Worm (Caenorhabditis elegans) whole organism, mixed stage, embryonic: ENCODE results near the gene H05C05.1.
A peak's percentile ranks its signal among the peaks of the same experiment; 100 is the strongest.

Source experiments
- ces-1 ChIP-seq: fragments of 150-350 bp; optimal IDR thresholded peaks from 2 replicates; lab custom pipeline; 2014; ENCODE audit warnings: missing biosample characterization, missing genetic modification reagents, missing genetic modification characterization
- elt-3 ChIP-seq: fragments of 150-350 bp; optimal IDR thresholded peaks from 2 replicates; lab custom pipeline; 2014; ENCODE audit warnings: missing biosample characterization, missing genetic modification characterization
- hlh-1 ChIP-seq: fragments of 150-350 bp; optimal IDR thresholded peaks from 2 replicates; lab custom pipeline; 2014; ENCODE audit warnings: missing biosample characterization, missing genetic modification reagents, missing genetic modification characterization
- lin-13 ChIP-seq: fragments of 150-350 bp; optimal IDR thresholded peaks from 2 replicates; lab custom pipeline; 2014; ENCODE audit warnings: missing biosample characterization, missing genetic modification characterization
- lsy-2 ChIP-seq: fragments of 150-350 bp; optimal IDR thresholded peaks from 2 replicates; lab custom pipeline; 2014; ENCODE audit warnings: missing biosample characterization, missing genetic modification characterization
- mep-1 ChIP-seq: fragments of 150-350 bp; optimal IDR thresholded peaks from 2 replicates; lab custom pipeline; 2017; ENCODE audit warnings: missing biosample characterization, missing genetic modification reagents, missing genetic modification characterization, inconsistent platforms
- mls-2 ChIP-seq: sonication (generic microtip); optimal IDR thresholded peaks from 2 replicates; lab custom pipeline; 2016; ENCODE audit warnings: mild to moderate bottlenecking, missing genetic modification characterization, moderate library complexity, missing compliant biosample characterization
- nhr-12 ChIP-seq: fragments of 150-350 bp; optimal IDR thresholded peaks from 2 replicates; lab custom pipeline; 2014; ENCODE audit warnings: missing biosample characterization, missing genetic modification characterization
- nhr-237 ChIP-seq: fragments of 150-350 bp; optimal IDR thresholded peaks from 2 replicates; lab custom pipeline; 2014; ENCODE audit warnings: missing biosample characterization, missing genetic modification characterization
- nhr-28 ChIP-seq: fragments of 150-350 bp; optimal IDR thresholded peaks from 2 replicates; lab custom pipeline; 2014; ENCODE audit warnings: missing biosample characterization, missing genetic modification characterization
- sptf-1 ChIP-seq: sonication (generic microtip); optimal IDR thresholded peaks from 2 replicates; lab custom pipeline; 2017; ENCODE audit warnings: mild to moderate bottlenecking, missing genetic modification characterization, moderate library complexity, missing compliant biosample characterization
- unc-39 ChIP-seq: fragments of 150-350 bp; optimal IDR thresholded peaks from 2 replicates; lab custom pipeline; 2014; ENCODE audit warnings: missing biosample characterization, missing genetic modification characterization
- unc-62 ChIP-seq: fragments of 150-350 bp; optimal IDR thresholded peaks from 2 replicates; lab custom pipeline; 2014; ENCODE audit warnings: missing biosample characterization, missing genetic modification reagents, missing genetic modification characterization

DNA sequence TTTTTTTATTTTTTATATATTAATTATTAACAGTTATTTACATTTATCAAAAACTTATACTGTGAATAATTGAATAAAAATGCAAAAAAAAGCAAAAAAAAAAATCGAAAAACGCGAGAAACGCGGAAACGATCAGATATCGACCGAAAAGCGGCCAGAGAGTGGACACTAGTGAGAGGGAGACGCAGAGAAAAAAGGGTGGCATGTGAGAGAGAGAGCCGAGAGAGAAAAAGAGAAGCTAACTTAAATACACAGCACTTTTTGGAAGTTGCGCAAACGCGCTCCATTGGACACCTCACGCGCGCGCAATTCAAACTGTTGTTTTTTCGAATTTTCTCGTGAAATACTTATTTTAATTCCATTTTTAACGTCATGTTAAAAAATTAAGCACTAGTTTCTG, 19.5 kb downstream of the H05C05.1 start:
- peak; percentile 77 for TF ChIP-seq lsy-2 (tag; lab: Kevin White, UChicago)
- no peak for TF ChIP-seq mls-2 (tag; lab: Kevin White, UChicago)
- no peak for TF ChIP-seq unc-62 (GFP tag; lab: Kevin White, UChicago)
- TF ChIP-seq sptf-1 (tag; lab: Kevin White, UChicago) = peak; percentile 52
- peak; percentile 18 for TF ChIP-seq hlh-1 (tag; lab: Kevin White, UChicago)
- no peak for TF ChIP-seq nhr-12
- peak; percentile 46 for TF ChIP-seq mep-1
- peak; percentile 70 for TF ChIP-seq lin-13
- TF ChIP-seq unc-39 = no peak
- TF ChIP-seq ces-1 (GFP tag; lab: Kevin White, UChicago) = peak; percentile 65
- peak; percentile 47 for TF ChIP-seq nhr-237 (tag; lab: Kevin White, UChicago)
- no peak for TF ChIP-seq elt-3 (tag; lab: Kevin White, UChicago)
- TF ChIP-seq nhr-28 = no peak
